Worm (Caenorhabditis elegans) whole organism, midembryonic: ENCODE measurements around the gene lin-39.

ENCODE experiments used
- T22C8.4 ChIP-seq: fragments of 200-800 bp; sonication (Bioruptor generic); IDR thresholded peaks from 2 replicates; pipeline ENCODE4 v1.3.6; 2022; ENCODE audit warnings: missing genetic modification characterization, missing compliant biosample characterization
- cog-1 ChIP-seq: sonication (generic microtip); optimal IDR thresholded peaks from 2 replicates; lab custom pipeline; 2016; ENCODE audit warnings: missing genetic modification characterization, missing compliant biosample characterization
- flt-1 ChIP-seq: fragments of 200-800 bp; sonication (Bioruptor generic); IDR thresholded peaks from 2 replicates; pipeline ENCODE4 v1.3.6; 2022; ENCODE audit warnings: missing genetic modification characterization, missing compliant biosample characterization
- klf-2 ChIP-seq: fragments of 200-800 bp; sonication (Bioruptor generic); conservative IDR thresholded peaks from 2 replicates; pipeline ENCODE4 v1.3.6; 2022; ENCODE audit warnings: missing genetic modification reagents, missing genetic modification characterization, missing compliant biosample characterization
- med-1 ChIP-seq: sonication (generic microtip); optimal IDR thresholded peaks from 2 replicates; lab custom pipeline; 2017; ENCODE audit warnings: missing genetic modification characterization, mild to moderate bottlenecking, missing compliant biosample characterization, antibody characterized with exemption, missing genetic modification reagents; ENCODE audit not compliant: insufficient read depth
- ref-1 ChIP-seq: fragments of 200-800 bp; sonication (Bioruptor generic); conservative IDR thresholded peaks from 2 replicates; pipeline ENCODE4 v1.3.6; 2022; ENCODE audit warnings: missing genetic modification reagents, missing genetic modification characterization, missing compliant biosample characterization
- tab-1 ChIP-seq: fragments of 200-800 bp; sonication (Bioruptor generic); IDR thresholded peaks from 2 replicates; pipeline ENCODE4 v1.3.6; 2022; ENCODE audit warnings: missing genetic modification characterization, missing compliant biosample characterization
- ztf-23 ChIP-seq: fragments of 200-800 bp; sonication (Bioruptor generic); IDR thresholded peaks from 2 replicates; pipeline ENCODE4 v1.3.6; 2022; ENCODE audit warnings: missing genetic modification reagents, missing genetic modification characterization, missing compliant biosample characterization
- ztf-29 ChIP-seq: fragments of 200-800 bp; sonication (Bioruptor generic); IDR thresholded peaks from 2 replicates; pipeline ENCODE4 v1.3.6; 2022; ENCODE audit warnings: missing genetic modification reagents, missing genetic modification characterization, missing compliant biosample characterization

lin-39 gene

ce11 chrIII:7499421-7499902 is 37.0 kb downstream of the lin-39 start, which contains the start of the genes C07H6.9 and sap-140:
C07H6.9 (minus strand) TSS chrIII:7499471.
sap-140 (plus strand) TSS chrIII:7499738.
- TF ChIP-seq cog-1: peak; percentile 17
- no peak for TF ChIP-seq ztf-29
- TF ChIP-seq med-1 (GFP tag; lab: Kevin White, UChicago): peak; percentile 13

- TF ChIP-seq flt-1 (GFP tag; lab: Robert Waterston, UW) (peak; percentile 61; the same call in 1 of the 2 replicates), ztf-23 (peak; percentile 64; the same call in 1 of the 2 replicates), ref-1 (GFP tag; lab: Robert Waterston, UW) (no peak), ztf-29 (peak; percentile 69), med-1 (GFP tag; lab: Kevin White, UChicago) (no peak), tab-1 (GFP tag; lab: Robert Waterston, UW) (0 out of 2 replicates have a peak, but pooled peaks have one; percentile 20), cog-1 (peak; percentile 63)
Observed at ce11 chrIII:7498346-7498745, 38.1 kb downstream of the lin-39 start.

- TF ChIP-seq flt-1 (GFP tag; lab: Robert Waterston, UW) (no peak), ztf-23 (no peak), med-1 (GFP tag; lab: Kevin White, UChicago) (no peak), klf-2 (no peak), ztf-29 (no peak)
Observed at ce11 chrIII:7497782-7498266, 38.6 kb downstream of the lin-39 start, which contains the start of gene cgh-1. cgh-1 (minus strand) TSS chrIII:7497832.

- TF ChIP-seq med-1 (GFP tag; lab: Kevin White, UChicago) (no peak), flt-1 (GFP tag; lab: Robert Waterston, UW) (no peak), ref-1 (GFP tag; lab: Robert Waterston, UW) (no peak), ztf-29 (no peak), cog-1 (no peak), klf-2 (no peak), tab-1 (GFP tag; lab: Robert Waterston, UW) (no peak), T22C8.4 (no peak), ztf-23 (no peak)
Observed at ce11 chrIII:7495616-7496146, 40.8 kb downstream of the lin-39 start.

ce11 chrIII:7494850-7495314 is 41.5 kb downstream of the lin-39 start:
- TF ChIP-seq med-1 (GFP tag; lab: Kevin White, UChicago) (no peak), flt-1 (GFP tag; lab: Robert Waterston, UW) (peak; percentile 78)

ce11 chrIII:7491931-7492330 is 44.5 kb downstream of the lin-39 start:
- TF ChIP-seq T22C8.4 (no peak), tab-1 (GFP tag; lab: Robert Waterston, UW) (no peak), cog-1 (no peak), flt-1 (GFP tag; lab: Robert Waterston, UW) (no peak), ztf-29 (no peak), ref-1 (GFP tag; lab: Robert Waterston, UW) (no peak), ztf-23 (no peak), med-1 (GFP tag; lab: Kevin White, UChicago) (no peak), klf-2 (no peak)

- no peak for TF ChIP-seq ztf-29
- TF ChIP-seq med-1 (GFP tag; lab: Kevin White, UChicago): no peak
- no peak for TF ChIP-seq klf-2
- no peak for TF ChIP-seq ztf-23
- TF ChIP-seq tab-1 (GFP tag; lab: Robert Waterston, UW): no peak
- TF ChIP-seq ref-1 (GFP tag; lab: Robert Waterston, UW): no peak
- TF ChIP-seq flt-1 (GFP tag; lab: Robert Waterston, UW): no peak
- no peak for TF ChIP-seq cog-1
Observed at ce11 chrIII:7490061-7490460, 46.4 kb downstream of the lin-39 start.

ce11 chrIII:7489055-7489534 is 47.3 kb downstream of the lin-39 start, which contains the start of gene mup-4:
mup-4 (minus strand) TSS chrIII:7489105.
- TF ChIP-seq ztf-29 (no peak), T22C8.4 (no peak), tab-1 (GFP tag; lab: Robert Waterston, UW) (no peak), klf-2 (no peak), flt-1 (GFP tag; lab: Robert Waterston, UW) (no peak), ref-1 (GFP tag; lab: Robert Waterston, UW) (no peak), med-1 (GFP tag; lab: Kevin White, UChicago) (no peak)

ce11 chrIII:7488303-7488702 is 48.1 kb downstream of the lin-39 start:
- TF ChIP-seq ztf-23 (no peak), ref-1 (GFP tag; lab: Robert Waterston, UW) (no peak), klf-2 (no peak), ztf-29 (no peak), flt-1 (GFP tag; lab: Robert Waterston, UW) (no peak), cog-1 (no peak), med-1 (GFP tag; lab: Kevin White, UChicago) (no peak), tab-1 (GFP tag; lab: Robert Waterston, UW) (no peak), T22C8.4 (no peak)

ce11 chrIII:7484765-7485164 is 51.7 kb downstream of the lin-39 start:
- TF ChIP-seq flt-1 (GFP tag; lab: Robert Waterston, UW) (no peak), cog-1 (no peak), klf-2 (no peak), tab-1 (GFP tag; lab: Robert Waterston, UW) (no peak), ref-1 (GFP tag; lab: Robert Waterston, UW) (no peak), T22C8.4 (no peak), med-1 (GFP tag; lab: Kevin White, UChicago) (no peak), ztf-23 (no peak), ztf-29 (no peak)
